Fruit fly (Drosophila melanogaster): Measurements from ENCODE around the gene CG14062.
A peak's percentile ranks its signal among the peaks of the same experiment; 100 is the strongest.

The CG14062 gene

DNA sequence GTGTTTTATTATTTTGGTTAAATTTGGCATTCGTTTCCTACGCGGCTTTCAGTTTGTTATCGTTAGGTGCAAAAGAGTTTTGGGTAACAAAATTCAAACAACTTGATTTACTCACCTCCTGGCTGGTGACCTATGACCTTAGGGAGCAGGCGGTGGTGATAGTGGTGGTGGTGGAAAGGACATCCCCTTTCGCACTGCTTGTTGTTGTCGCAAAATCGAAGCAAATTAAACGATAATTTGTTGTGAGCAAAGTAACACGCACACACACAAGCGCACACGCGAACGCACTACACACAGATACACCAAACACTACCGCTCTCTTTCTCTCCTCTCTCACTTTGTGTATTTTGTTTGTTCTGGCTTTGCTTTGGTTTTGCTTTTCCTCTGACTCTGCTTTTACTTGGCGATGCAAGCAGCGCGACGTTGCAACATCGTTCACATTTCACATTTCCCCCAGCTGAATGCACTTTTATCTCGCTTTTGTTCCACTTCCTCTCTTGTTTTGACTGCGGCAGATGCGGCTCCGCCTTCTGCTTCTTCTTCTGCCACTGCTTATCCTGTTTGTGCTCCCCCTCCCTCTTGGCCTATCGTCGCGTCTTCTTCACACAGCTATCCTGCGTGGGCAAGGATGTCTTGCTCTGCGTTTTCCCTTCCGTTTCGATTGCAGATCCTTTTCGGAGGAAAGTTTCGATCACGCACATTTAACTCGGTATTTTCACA, 8.3 kb downstream of the CG14062 start (continued):
- TF ChIP-seq Lpt (GFP tag; optimal IDR thresholded peaks at IDR 0.05): peak; percentile 2
- TF ChIP-seq svp (GFP tag): no peak
- TF ChIP-seq Hr4 (GFP tag; optimal IDR thresholded peaks at IDR 0.05): no peak
- no peak for TF ChIP-seq CG10669 (GFP tag; optimal IDR thresholded peaks at IDR 0.05)
- TF ChIP-seq CG32006 (GFP tag; optimal IDR thresholded peaks at IDR 0.05): no peak
- no peak for TF ChIP-seq CG31627 (GFP tag; optimal IDR thresholded peaks at IDR 0.05)
- no peak for TF ChIP-seq net (GFP tag; optimal IDR thresholded peaks at IDR 0.05)
- TF ChIP-seq CG34406 (GFP tag; optimal IDR thresholded peaks at IDR 0.05): no peak
- TF ChIP-seq pdm3 (GFP tag; optimal IDR thresholded peaks at IDR 0.05): no peak

DNA sequence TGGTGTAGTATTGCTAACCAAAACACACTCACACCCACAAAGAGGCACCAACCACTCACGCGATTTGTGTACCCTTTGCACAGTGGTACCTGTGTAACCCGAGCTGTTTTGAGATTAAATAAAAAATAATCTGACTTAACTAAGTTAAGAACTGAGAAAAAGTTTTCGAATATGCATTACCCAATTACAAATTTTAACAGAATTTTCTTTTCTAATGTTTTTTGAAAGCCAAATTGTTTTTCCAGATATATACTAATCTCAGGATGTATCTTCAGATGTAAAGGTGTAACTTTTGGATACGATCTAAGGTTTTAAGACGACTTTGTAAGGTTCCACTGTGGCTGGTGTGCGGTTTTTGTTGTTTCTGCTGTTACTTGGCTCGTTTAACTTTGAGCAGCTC, 8.9 kb downstream of the CG14062 start:
- TF ChIP-seq Sox102F (GFP tag; optimal IDR thresholded peaks at IDR 0.05) (peak; percentile 72), CG9139 (GFP tag; optimal IDR thresholded peaks at IDR 0.05) (no peak), Sox15 (GFP tag; optimal IDR thresholded peaks at IDR 0.05) (peak; percentile 68), Hr4 (GFP tag; optimal IDR thresholded peaks at IDR 0.05) (peak; percentile 82), salr (GFP tag; optimal IDR thresholded peaks at IDR 0.05) (peak in 1 of 2 experiments; percentile 56), spab (GFP tag; optimal IDR thresholded peaks at IDR 0.05) (peak; percentile 23), CG11762 (GFP tag; optimal IDR thresholded peaks at IDR 0.05; ENCODE audit: insufficient read depth) (peak; percentile 59), CG8632 (GFP tag; optimal IDR thresholded peaks at IDR 0.05) (peak; percentile 54), pdm3 (GFP tag; optimal IDR thresholded peaks at IDR 0.05) (peak; percentile 77), Gug (GFP tag; IDR thresholded peaks at IDR 0.05) (peak; percentile 72), Ets21C (GFP tag; optimal IDR thresholded peaks at IDR 0.05) (peak; percentile 77), Ets96B (tag; optimal IDR thresholded peaks at IDR 0.05) (peak; percentile 14), Met (GFP tag; optimal IDR thresholded peaks at IDR 0.05) (peak; percentile 80), CG32006 (GFP tag; optimal IDR thresholded peaks at IDR 0.05) (peak; percentile 72), lz (GFP tag; optimal IDR thresholded peaks at IDR 0.05) (peak; percentile 82), OdsH (GFP tag; optimal IDR thresholded peaks at IDR 0.05) (peak; percentile 81), ss (GFP tag; optimal IDR thresholded peaks at IDR 0.05) (peak in 1 of 2 experiments; percentile 11), CG6792 (GFP tag; optimal IDR thresholded peaks at IDR 0.05) (peak; percentile 83), Sox14 (GFP tag; optimal IDR thresholded peaks at IDR 0.05) (peak; percentile 74), CG10669 (GFP tag; optimal IDR thresholded peaks at IDR 0.05) (peak; percentile 45), Hr38 (GFP tag; optimal IDR thresholded peaks at IDR 0.05) (no peak), net (GFP tag; optimal IDR thresholded peaks at IDR 0.05) (peak; percentile 63), CG10631 (GFP tag; optimal IDR thresholded peaks at IDR 0.05) (peak; percentile 80), CG4318 (GFP tag; optimal IDR thresholded peaks at IDR 0.05) (peak; percentile 52), acj6 (GFP tag; optimal IDR thresholded peaks at IDR 0.05) (peak; percentile 74), dac (GFP tag; optimal IDR thresholded peaks at IDR 0.05) (peak; percentile 9), CG15336 (GFP tag; IDR thresholded peaks at IDR 0.05) (peak; percentile 79), cyc (GFP tag; optimal IDR thresholded peaks at IDR 0.05) (peak; percentile 75), CG31627 (GFP tag; optimal IDR thresholded peaks at IDR 0.05) (peak; percentile 74), CG3919 (GFP tag; optimal IDR thresholded peaks at IDR 0.05) (peak; percentile 72), CG6276 (GFP tag; optimal IDR thresholded peaks at IDR 0.05) (peak; percentile 64), Blimp-1 (GFP tag; optimal IDR thresholded peaks at IDR 0.05) (peak; percentile 8), esn (GFP tag; optimal IDR thresholded peaks at IDR 0.05) (peak; percentile 87), CG11902 (GFP tag; optimal IDR thresholded peaks at IDR 0.05) (peak; percentile 63), CG16779 (tag; optimal IDR thresholded peaks at IDR 0.05) (peak; percentile 48), fkh (GFP tag; optimal IDR thresholded peaks at IDR 0.05) (no peak), achi (GFP tag; optimal IDR thresholded peaks at IDR 0.05) (peak; percentile 79), Lpt (GFP tag; optimal IDR thresholded peaks at IDR 0.05) (peak; percentile 1), CG7368 (GFP tag; optimal IDR thresholded peaks at IDR 0.05) (peak; percentile 51), Hr39 (GFP tag; optimal IDR thresholded peaks at IDR 0.05) (peak; percentile 71), dsx (GFP tag; optimal IDR thresholded peaks at IDR 0.05; ENCODE audit: poor library complexity, severe bottlenecking) (no peak), svp (GFP tag) (peak; percentile 88), fd85E (GFP tag; optimal IDR thresholded peaks at IDR 0.05) (no peak), CG3032 (tag; optimal IDR thresholded peaks at IDR 0.05) (peak; percentile 24), eg (GFP tag; IDR thresholded peaks at IDR 0.05) (peak; percentile 78), Eip75B (GFP tag; optimal IDR thresholded peaks at IDR 0.05) (peak; percentile 83)

Measured in whole organism, prepupa.